Worm (Caenorhabditis elegans) whole organism, midembryonic: ENCODE measurements around the gene msa-1.

Experiments
- flt-1 ChIP-seq: fragments of 200-800 bp; sonication (Bioruptor generic); IDR thresholded peaks from 2 replicates; pipeline ENCODE4 v1.3.6; 2022; ENCODE audit warnings: missing genetic modification characterization, missing compliant biosample characterization
- klf-2 ChIP-seq: fragments of 200-800 bp; sonication (Bioruptor generic); conservative IDR thresholded peaks from 2 replicates; pipeline ENCODE4 v1.3.6; 2022; ENCODE audit warnings: missing genetic modification reagents, missing genetic modification characterization, missing compliant biosample characterization
- med-1 ChIP-seq: sonication (generic microtip); optimal IDR thresholded peaks from 2 replicates; lab custom pipeline; 2017; ENCODE audit warnings: missing genetic modification characterization, mild to moderate bottlenecking, missing compliant biosample characterization, antibody characterized with exemption, missing genetic modification reagents; ENCODE audit not compliant: insufficient read depth
- ref-1 ChIP-seq: fragments of 200-800 bp; sonication (Bioruptor generic); conservative IDR thresholded peaks from 2 replicates; pipeline ENCODE4 v1.3.6; 2022; ENCODE audit warnings: missing genetic modification reagents, missing genetic modification characterization, missing compliant biosample characterization
- tab-1 ChIP-seq: fragments of 200-800 bp; sonication (Bioruptor generic); IDR thresholded peaks from 2 replicates; pipeline ENCODE4 v1.3.6; 2022; ENCODE audit warnings: missing genetic modification characterization, missing compliant biosample characterization
- ztf-23 ChIP-seq: fragments of 200-800 bp; sonication (Bioruptor generic); IDR thresholded peaks from 2 replicates; pipeline ENCODE4 v1.3.6; 2022; ENCODE audit warnings: missing genetic modification reagents, missing genetic modification characterization, missing compliant biosample characterization
- ztf-29 ChIP-seq: fragments of 200-800 bp; sonication (Bioruptor generic); IDR thresholded peaks from 2 replicates; pipeline ENCODE4 v1.3.6; 2022; ENCODE audit warnings: missing genetic modification reagents, missing genetic modification characterization, missing compliant biosample characterization

ce11 chrIV:9078469-9078868, 9.9 kb upstream of the msa-1 start, which contains the start of gene mans-4:
- TF ChIP-seq klf-2 (GFP tag; lab: Robert Waterston, UW): no peak
- no peak for TF ChIP-seq ref-1 (GFP tag; lab: Robert Waterston, UW)
- TF ChIP-seq ztf-29: no peak
- TF ChIP-seq tab-1 (GFP tag; lab: Robert Waterston, UW): no peak
- no peak for TF ChIP-seq flt-1
- no peak for TF ChIP-seq med-1 (GFP tag; lab: Kevin White, UChicago)
- TF ChIP-seq ztf-23 (GFP tag; lab: Robert Waterston, UW): no peak
